Worm (Caenorhabditis elegans) whole organism, L3 larva: Measurements from ENCODE around the gene asm-2.

Source experiments
- jun-1 ChIP-seq: fragments of 150-350 bp; optimal IDR thresholded peaks from 2 replicates; lab custom pipeline; 2014; ENCODE audit warnings: missing biosample characterization, missing genetic modification reagents, missing genetic modification characterization
- nhr-12 ChIP-seq: fragments of 150-350 bp; optimal IDR thresholded peaks from 2 replicates; lab custom pipeline; 2014; ENCODE audit warnings: missing biosample characterization, missing genetic modification characterization
- pha-4 ChIP-seq: fragments of 150-350 bp; optimal IDR thresholded peaks from 2 replicates; lab custom pipeline; 2014; ENCODE audit warnings: missing biosample characterization, missing genetic modification reagents, missing genetic modification characterization
- unc-62 ChIP-seq: fragments of 150-350 bp; sonication (generic microtip); optimal IDR thresholded peaks from 4 replicates; lab custom pipeline; 2014; ENCODE audit warnings: missing biosample characterization, missing genetic modification reagents, missing genetic modification characterization

DNA sequence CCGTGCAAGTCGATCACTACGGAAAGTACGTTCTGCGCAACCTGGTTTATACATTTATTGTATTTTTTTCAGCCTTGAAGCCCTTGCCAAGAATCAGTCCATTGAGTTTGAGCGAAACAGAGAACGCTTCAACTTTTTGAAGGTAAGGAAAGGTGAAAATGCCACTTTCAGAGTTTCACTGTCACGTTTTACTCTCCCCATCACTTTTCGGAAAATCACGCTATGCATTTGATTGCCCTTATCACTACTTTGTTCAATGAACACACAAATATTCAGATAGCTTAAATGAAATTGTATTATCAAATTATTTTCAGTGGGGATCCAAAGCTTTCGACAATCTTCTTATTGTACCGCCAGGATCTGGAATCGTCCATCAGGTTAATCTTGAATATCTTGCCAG, 16.4 kb upstream of the asm-2 start:
- TF ChIP-seq unc-62 (GFP tag; lab: Kevin White, UChicago) = no peak
- no peak for TF ChIP-seq nhr-12 (tag; lab: Kevin White, UChicago)
- TF ChIP-seq pha-4 (tag; lab: Kevin White, UChicago) = peak; percentile 42
- TF ChIP-seq jun-1 (tag; lab: Kevin White, UChicago) = no peak
